Fruit fly (Drosophila melanogaster) whole organism, prepupa: Measurements from ENCODE around the gene Ser.

Experiments used
- Lpt ChIP-seq: fragments of 200-800 bp; sonication (Bioruptor generic); optimal IDR thresholded peaks from 3 replicates; lab custom pipeline; 2016; ENCODE audit warnings: missing biosample characterization, missing genetic modification characterization
- Met ChIP-seq: fragments of 200-800 bp; sonication (Bioruptor generic); optimal IDR thresholded peaks from 3 replicates; lab custom pipeline; 2016; ENCODE audit warnings: missing biosample characterization, missing genetic modification characterization
- Sox14 ChIP-seq: fragments of 200-800 bp; sonication (Bioruptor generic); optimal IDR thresholded peaks from 3 replicates; lab custom pipeline; 2016; ENCODE audit warnings: missing biosample characterization, missing genetic modification characterization

- TF ChIP-seq Lpt (GFP tag; lab: Kevin White, UChicago) (no peak), Met (GFP tag; lab: Kevin White, UChicago) (peak; percentile 42), Sox14 (GFP tag; lab: Kevin White, UChicago) (no peak)
Observed at dm6 chr3R:27222013-27222673, 28.1 kb upstream of the Ser start.
